Fruit fly (Drosophila melanogaster): ENCODE measurements around the gene GAPsec.

DNA sequence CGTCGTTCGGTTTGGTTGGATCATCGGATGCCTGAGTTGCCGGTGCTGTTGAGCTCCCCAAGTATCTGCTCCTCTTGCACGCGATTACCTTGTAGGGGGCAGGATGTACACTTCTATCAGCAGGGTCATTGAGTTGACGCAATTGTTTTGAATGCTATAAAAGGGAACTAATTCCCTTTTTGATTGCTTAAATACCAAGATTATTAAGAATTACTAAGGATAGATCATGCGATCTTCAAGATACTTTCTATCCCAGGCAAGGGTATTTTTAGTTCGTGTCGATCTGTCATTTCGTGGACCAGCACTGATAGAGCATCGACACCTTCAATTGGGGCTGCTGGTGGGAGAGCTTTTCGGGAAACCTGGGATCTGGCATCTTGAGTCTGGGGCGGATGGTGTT lies 45.4 kb upstream of the GAPsec start:
- no peak for TF ChIP-seq CTCF (optimal IDR thresholded peaks at IDR 0.05)
- TF ChIP-seq CG8478 (optimal IDR thresholded peaks at IDR 0.05), result no peak

Data from S2 (cell line).